Fruit fly (Drosophila melanogaster): ENCODE data around the gene CG4592.

Gene CG4592

dm6 chr2L:9893183-9893582, 28.2 kb upstream of the CG4592 start, which contains the start of gene mtDNA-helicase (continued):
- no peak for TF ChIP-seq CG10274 (GFP tag; optimal IDR thresholded peaks at IDR 0.05)
- peak; percentile 41; the same call in 2 of the 3 replicates for TF ChIP-seq knrl (GFP tag; IDR thresholded peaks at IDR 0.05; ENCODE audit: partially characterized antibody)
- TF ChIP-seq trem (tag; optimal IDR thresholded peaks at IDR 0.05), result peak; percentile 1
- TF ChIP-seq sna (GFP tag; IDR thresholded peaks at IDR 0.05; ENCODE audit: partially characterized antibody), result peak; percentile 61; the same call in 1 of the 2 replicates
- peak; percentile 41 for TF ChIP-seq HmgZ (tag; optimal IDR thresholded peaks at IDR 0.05)
- TF ChIP-seq bbx (GFP tag; IDR thresholded peaks at IDR 0.05; ENCODE audit: partially characterized antibody), result peak; percentile 60; the same call in 1 of the 2 replicates
- peak; percentile 37 for TF ChIP-seq CG1603 (tag; optimal IDR thresholded peaks at IDR 0.05)
- TF ChIP-seq Dref (GFP tag; IDR thresholded peaks at IDR 0.05), result peak; percentile 72
- peak; percentile 33; the same call in 1 of the 2 replicates for TF ChIP-seq amos (GFP tag; IDR thresholded peaks at IDR 0.05; ENCODE audit: partially characterized antibody)
- peak; percentile 37 for TF ChIP-seq Myb (GFP tag; optimal IDR thresholded peaks at IDR 0.05)
- peak; percentile 79 for TF ChIP-seq sd (tag; optimal IDR thresholded peaks at IDR 0.05)

- TF ChIP-seq Ets65A (GFP tag) (peak; percentile 70), CG16779 (GFP tag; IDR thresholded peaks at IDR 0.05) (0 out of 2 replicates have a peak, but pooled peaks have one; percentile 22), Drgx (GFP tag; IDR thresholded peaks at IDR 0.05) (no peak), bigmax (GFP tag; optimal IDR thresholded peaks at IDR 0.05) (peak; percentile 91)
These were observed 27.2 kb upstream of the CG4592 start for dm6 chr2L:9894193-9894592.

- TF ChIP-seq CG2678 (tag; optimal IDR thresholded peaks at IDR 0.05) (peak; percentile 61), Sry-β (GFP tag; optimal IDR thresholded peaks at IDR 0.05) (no peak), oc (tag; optimal IDR thresholded peaks at IDR 0.05) (peak; percentile 28), CG7928 (GFP tag; optimal IDR thresholded peaks at IDR 0.05) (peak; percentile 51), zen (tag; optimal IDR thresholded peaks at IDR 0.05) (peak; percentile 21), CG7271 (tag; optimal IDR thresholded peaks at IDR 0.05) (peak; percentile 34), sob (GFP tag; IDR thresholded peaks at IDR 0.05) (peak; percentile 61), pros (GFP tag; optimal IDR thresholded peaks at IDR 0.05) (peak; percentile 6), CG4404 (GFP tag; IDR thresholded peaks at IDR 0.05) (no peak), Fer2 (tag; optimal IDR thresholded peaks at IDR 0.05) (no peak), CG13424 (tag; optimal IDR thresholded peaks at IDR 0.05) (peak; percentile 53), CG6175 (GFP tag; IDR thresholded peaks at IDR 0.05) (no peak), tap (tag; optimal IDR thresholded peaks at IDR 0.05) (peak; percentile 56), CG32532 (GFP tag; IDR thresholded peaks at IDR 0.05) (peak; percentile 62), insv (GFP tag; optimal IDR thresholded peaks at IDR 0.05) (peak in 1 of 2 experiments; percentile 50), tin (GFP tag; optimal IDR thresholded peaks at IDR 0.05) (no peak), salm (tag; optimal IDR thresholded peaks at IDR 0.05) (no peak), CG18619 (GFP tag; optimal IDR thresholded peaks at IDR 0.05) (peak; percentile 62), CG31388 (GFP tag; optimal IDR thresholded peaks at IDR 0.05) (no peak), tx (GFP tag; optimal IDR thresholded peaks at IDR 0.05) (no peak), CG13775 (GFP tag; optimal IDR thresholded peaks at IDR 0.05) (peak; percentile 80), CG15479 (GFP tag; optimal IDR thresholded peaks at IDR 0.05) (peak; percentile 20), hth (optimal IDR thresholded peaks at IDR 0.05) (no peak), Hr39 (optimal IDR thresholded peaks at IDR 0.05) (no peak), CG9609 (GFP tag; optimal IDR thresholded peaks at IDR 0.05) (no peak), Hr51 (GFP tag; optimal IDR thresholded peaks at IDR 0.05) (peak in 1 of 2 experiments; percentile 52), Oli (tag; optimal IDR thresholded peaks at IDR 0.05) (peak; percentile 31), CG7786 (GFP tag; optimal IDR thresholded peaks at IDR 0.05) (no peak), CG12769 (tag; optimal IDR thresholded peaks at IDR 0.05) (peak; percentile 55), Dip3 (GFP tag; optimal IDR thresholded peaks at IDR 0.05) (no peak), CG18262 (tag; optimal IDR thresholded peaks at IDR 0.05) (peak; percentile 69), CG10462 (GFP tag; optimal IDR thresholded peaks at IDR 0.05) (no peak), CG9876 (GFP tag; optimal IDR thresholded peaks at IDR 0.05) (no peak)
These were observed 26.5 kb upstream of the CG4592 start, which contains the start of gene Bka for dm6 chr2L:9894871-9895364. Gene Bka (plus strand): TSS chr2L:9895287.
